Worm (Caenorhabditis elegans): ENCODE results near the gene arl-8.
A peak's percentile ranks its signal among the peaks of the same experiment; 100 is the strongest.
"Not testable (repeated sequence)": the region's sequence is repeated elsewhere in the genome, so short reads cannot be mapped to it uniquely, and the experiment has no call there.

Gene arl-8

ce11 chrIV:14838095-14838494, 40.1 kb downstream of the arl-8 start:
- TF ChIP-seq ceh-16 (tag; optimal IDR thresholded peaks at IDR 0.05) (peak; percentile 30), lin-13 (GFP tag; optimal IDR thresholded peaks at IDR 0.05) (peak; percentile 83), sma-9 (GFP tag; optimal IDR thresholded peaks at IDR 0.05) (peak; percentile 94), sma-9 (tag; optimal IDR thresholded peaks at IDR 0.05) (no peak), fos-1 (tag; optimal IDR thresholded peaks at IDR 0.05) (peak; percentile 49), sma-3 (GFP tag; optimal IDR thresholded peaks at IDR 0.05) (peak; percentile 93), nhr-10 (tag; optimal IDR thresholded peaks at IDR 0.05) (no peak), mbf-1 (tag; optimal IDR thresholded peaks at IDR 0.05) (no peak), unc-55 (GFP tag; optimal IDR thresholded peaks at IDR 0.05) (peak; percentile 93), nhr-6 (tag; optimal IDR thresholded peaks at IDR 0.05) (peak; percentile 76), lin-39 (tag; optimal IDR thresholded peaks at IDR 0.05) (no peak), nhr-77 (tag; optimal IDR thresholded peaks at IDR 0.05) (no peak), nhr-21 (tag; optimal IDR thresholded peaks at IDR 0.05) (peak; percentile 86), nhr-11 (tag; optimal IDR thresholded peaks at IDR 0.05) (no peak), mdl-1 (tag; optimal IDR thresholded peaks at IDR 0.05) (no peak), nhr-129 (tag; optimal IDR thresholded peaks at IDR 0.05) (peak; percentile 97), ztf-1 (GFP tag; conservative IDR thresholded peaks at IDR 0.05) (no peak), nhr-25 (tag; optimal IDR thresholded peaks at IDR 0.05) (peak; percentile 83), lin-11 (tag; optimal IDR thresholded peaks at IDR 0.05) (no peak), C34F6.9 (tag; optimal IDR thresholded peaks at IDR 0.05) (peak; percentile 94), ZK546.5 (tag; optimal IDR thresholded peaks at IDR 0.05) (no peak), ztf-11 (tag; optimal IDR thresholded peaks at IDR 0.05) (peak; percentile 21), unc-39 (tag; optimal IDR thresholded peaks at IDR 0.05) (no peak), ceh-82 (tag; optimal IDR thresholded peaks at IDR 0.05) (no peak), blmp-1 (tag; optimal IDR thresholded peaks at IDR 0.05; ENCODE audit: insufficient read depth) (peak; percentile 56), zag-1 (tag; optimal IDR thresholded peaks at IDR 0.05) (peak; percentile 64), lsy-2 (tag; optimal IDR thresholded peaks at IDR 0.05) (peak; percentile 77 to 90), snpc-4 (tag; optimal IDR thresholded peaks at IDR 0.05) (peak; percentile 8), crh-2 (tag; optimal IDR thresholded peaks at IDR 0.05) (peak; percentile 84), F13H6.1 (tag; optimal IDR thresholded peaks at IDR 0.05) (peak; percentile 85), ztf-4 (tag; optimal IDR thresholded peaks at IDR 0.05) (peak; percentile 52), peb-1 (tag; optimal IDR thresholded peaks at IDR 0.05) (no peak), elt-1 (tag; optimal IDR thresholded peaks at IDR 0.05) (no peak), gmeb-1 (tag; optimal IDR thresholded peaks at IDR 0.05) (peak; percentile 75), nhr-237 (tag; optimal IDR thresholded peaks at IDR 0.05) (no peak), nhr-12 (tag; optimal IDR thresholded peaks at IDR 0.05) (no peak), unc-62 (GFP tag; optimal IDR thresholded peaks at IDR 0.05) (no peak), elt-3 (tag; optimal IDR thresholded peaks at IDR 0.05) (no peak), egl-27 (tag; optimal IDR thresholded peaks at IDR 0.05) (peak; percentile 80), mab-5 (tag; optimal IDR thresholded peaks at IDR 0.05) (peak; percentile 53), sem-4 (tag; optimal IDR thresholded peaks at IDR 0.05) (peak; percentile 89), Y55F3AM.14 (GFP tag; optimal IDR thresholded peaks at IDR 0.05) (peak; percentile 76)

DNA sequence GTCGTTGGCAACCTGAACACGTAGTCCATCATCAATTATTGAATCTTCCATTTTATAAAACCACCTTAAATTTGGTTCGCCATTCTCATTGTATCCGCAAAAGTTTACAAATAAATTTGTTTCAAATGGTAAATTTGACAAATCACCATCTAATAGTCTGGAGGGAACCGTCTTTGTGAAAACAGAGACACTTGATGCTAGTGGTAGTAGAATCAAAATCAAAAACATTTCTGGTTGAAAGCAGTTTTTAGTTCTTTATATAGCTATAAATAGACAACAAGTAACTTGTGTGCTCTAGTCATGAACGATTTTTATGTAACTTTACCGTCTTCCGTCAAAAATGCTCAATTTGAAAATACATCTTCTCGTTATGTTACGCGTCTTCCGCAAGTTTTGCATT, 45.1 kb downstream of the arl-8 start, which contains the start of gene Y57G11C.20:
Gene Y57G11C.20 (plus strand): TSS at position 301 of the 400 bp plus-strand sequence.
- TF ChIP-seq lin-11 (tag; optimal IDR thresholded peaks at IDR 0.05); ceh-82 (tag; optimal IDR thresholded peaks at IDR 0.05); blmp-1 (tag; optimal IDR thresholded peaks at IDR 0.05; ENCODE audit: insufficient read depth): not testable (repeated sequence)

Measured in whole organism, L2 larva.